Worm (Caenorhabditis elegans): ENCODE results near the gene T22C8.3.

DNA sequence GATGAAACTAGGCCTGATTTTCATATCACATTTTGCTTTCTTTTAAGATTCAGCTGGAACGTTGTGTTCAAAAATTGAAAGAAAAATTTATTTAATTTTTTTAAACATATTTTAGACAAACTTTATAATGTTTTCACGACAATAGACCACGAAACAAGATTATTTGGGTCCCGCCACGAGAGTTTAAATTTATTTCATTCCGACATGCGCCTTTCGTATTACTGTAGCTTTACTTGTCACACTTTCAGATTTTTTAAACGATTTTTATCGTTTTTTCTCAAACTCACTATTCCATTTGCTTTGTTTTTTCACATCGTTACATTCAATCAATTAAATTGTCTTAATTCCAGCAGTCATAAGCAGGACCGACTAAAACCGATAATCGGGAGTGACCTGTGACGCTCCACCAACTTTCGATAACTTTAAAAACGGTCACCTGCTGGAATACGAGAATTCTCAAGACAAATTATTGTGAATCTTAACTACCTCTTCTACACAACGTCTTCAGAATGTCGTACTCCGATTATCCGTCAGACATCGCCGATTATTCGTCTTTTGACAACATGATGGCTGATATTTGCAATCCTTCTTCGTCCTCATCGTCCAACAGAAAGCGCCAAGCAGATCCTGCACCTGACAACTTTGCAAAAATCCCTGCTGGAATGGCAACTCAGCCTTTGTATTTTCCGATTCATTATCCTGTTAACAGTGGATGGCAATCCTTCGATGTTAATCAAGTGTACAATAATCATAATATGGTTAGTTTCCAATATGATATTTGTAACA, 27.8 kb downstream of the T22C8.3 start, which contains the start of gene aptf-3:
- TF ChIP-seq him-1 (tag; optimal IDR thresholded peaks at IDR 0.05) (no peak), W03F9.2 (tag; optimal IDR thresholded peaks at IDR 0.05) (no peak), dao-5 (tag; optimal IDR thresholded peaks at IDR 0.05) (no peak)

Measured in whole organism, L4/young adult.